Worm (Caenorhabditis elegans) whole organism, L4/young adult: Measurements from ENCODE around the gene odr-1.

ENCODE experiments used
- dao-5 ChIP-seq: sonication (generic microtip); optimal IDR thresholded peaks from 2 replicates; lab custom pipeline; 2016; ENCODE audit warnings: missing genotype, missing genetic modification characterization, moderate library complexity, missing compliant biosample characterization
- him-1 ChIP-seq: sonication (generic microtip); optimal IDR thresholded peaks from 2 replicates; lab custom pipeline; 2016; ENCODE audit warnings: missing genotype, missing genetic modification reagents, missing genetic modification characterization, missing compliant biosample characterization

DNA sequence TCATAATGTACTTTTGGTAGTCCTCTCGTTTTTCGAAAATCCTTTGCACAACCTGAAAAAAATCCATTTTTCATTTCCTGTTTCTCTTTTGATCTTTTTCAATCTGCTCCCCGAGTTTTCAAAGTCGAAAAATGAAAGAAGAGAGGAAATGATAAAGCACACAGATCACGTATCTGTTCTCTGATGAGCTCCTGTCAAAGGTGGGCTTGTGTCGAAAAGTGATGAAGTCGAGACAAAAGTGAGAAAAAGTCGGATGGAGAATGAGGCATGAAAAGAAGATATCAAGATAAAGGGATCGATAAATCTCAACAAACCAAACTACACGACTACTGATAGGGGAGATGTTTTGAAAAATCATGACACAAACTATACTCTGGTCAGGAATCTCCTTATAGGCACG lies 4.3 kb upstream of the odr-1 start:
- TF ChIP-seq dao-5 (no peak), him-1 (tag; lab: Kevin White, UChicago) (no peak)
